Worm (Caenorhabditis elegans) whole organism, midembryonic: ENCODE measurements around the gene epic-3.
A peak's percentile ranks its signal among the peaks of the same experiment; 100 is the strongest.

Experiments used
- T22C8.4 ChIP-seq: fragments of 200-800 bp; sonication (Bioruptor generic); IDR thresholded peaks from 2 replicates; pipeline ENCODE4 v1.3.6; 2022; ENCODE audit warnings: missing genetic modification characterization, missing compliant biosample characterization
- cog-1 ChIP-seq: sonication (generic microtip); optimal IDR thresholded peaks from 2 replicates; lab custom pipeline; 2016; ENCODE audit warnings: missing genetic modification characterization, missing compliant biosample characterization
- flt-1 ChIP-seq: fragments of 200-800 bp; sonication (Bioruptor generic); IDR thresholded peaks from 2 replicates; pipeline ENCODE4 v1.3.6; 2022; ENCODE audit warnings: missing genetic modification characterization, missing compliant biosample characterization
- klf-2 ChIP-seq: fragments of 200-800 bp; sonication (Bioruptor generic); conservative IDR thresholded peaks from 2 replicates; pipeline ENCODE4 v1.3.6; 2022; ENCODE audit warnings: missing genetic modification reagents, missing genetic modification characterization, missing compliant biosample characterization
- med-1 ChIP-seq: sonication (generic microtip); optimal IDR thresholded peaks from 2 replicates; lab custom pipeline; 2017; ENCODE audit warnings: missing genetic modification characterization, mild to moderate bottlenecking, missing compliant biosample characterization, antibody characterized with exemption, missing genetic modification reagents; ENCODE audit not compliant: insufficient read depth
- ref-1 ChIP-seq: fragments of 200-800 bp; sonication (Bioruptor generic); conservative IDR thresholded peaks from 2 replicates; pipeline ENCODE4 v1.3.6; 2022; ENCODE audit warnings: missing genetic modification reagents, missing genetic modification characterization, missing compliant biosample characterization
- tab-1 ChIP-seq: fragments of 200-800 bp; sonication (Bioruptor generic); IDR thresholded peaks from 2 replicates; pipeline ENCODE4 v1.3.6; 2022; ENCODE audit warnings: missing genetic modification characterization, missing compliant biosample characterization
- ztf-23 ChIP-seq: fragments of 200-800 bp; sonication (Bioruptor generic); IDR thresholded peaks from 2 replicates; pipeline ENCODE4 v1.3.6; 2022; ENCODE audit warnings: missing genetic modification reagents, missing genetic modification characterization, missing compliant biosample characterization
- ztf-29 ChIP-seq: fragments of 200-800 bp; sonication (Bioruptor generic); IDR thresholded peaks from 2 replicates; pipeline ENCODE4 v1.3.6; 2022; ENCODE audit warnings: missing genetic modification reagents, missing genetic modification characterization, missing compliant biosample characterization

Gene epic-3

DNA sequence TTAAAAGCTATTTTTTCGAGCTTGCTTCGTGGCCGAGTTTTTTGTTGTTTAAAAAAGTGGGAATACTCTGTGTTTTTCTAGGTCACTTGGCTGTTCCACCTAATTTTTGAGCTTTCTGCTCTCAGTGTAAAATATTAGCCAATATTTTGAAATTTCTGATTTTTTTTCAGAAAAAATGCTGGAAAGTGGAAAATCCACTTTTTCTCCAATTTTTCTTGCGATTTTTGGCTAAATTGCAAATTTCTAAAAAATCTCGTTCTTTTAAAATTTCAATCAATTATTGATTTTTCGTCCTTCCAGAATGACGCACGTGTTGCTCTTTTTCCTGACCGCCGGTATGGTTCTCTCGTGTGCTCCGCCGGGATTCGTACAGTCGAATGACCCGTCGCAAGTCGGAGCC is 17.2 kb downstream of the epic-3 start, which contains the start of gene K08D12.4:
TSS of gene K08D12.4 (plus strand) at position 301 of the 400 bp plus-strand sequence.
- TF ChIP-seq T22C8.4 (peak; percentile 42; the same call in 1 of the 2 replicates), med-1 (GFP tag; lab: Kevin White, UChicago) (no peak), ztf-23 (GFP tag; lab: Robert Waterston, UW) (no peak)

- no peak for TF ChIP-seq ztf-29 (GFP tag; lab: Robert Waterston, UW)
- TF ChIP-seq klf-2 (GFP tag; lab: Robert Waterston, UW) = no peak
- TF ChIP-seq T22C8.4 = no peak
- TF ChIP-seq flt-1 (GFP tag; lab: Robert Waterston, UW) = no peak
- TF ChIP-seq tab-1 (GFP tag; lab: Robert Waterston, UW) = no peak
- TF ChIP-seq ztf-23 (GFP tag; lab: Robert Waterston, UW) = no peak
Observed at ce11 chrIV:1699599-1699998, 24.6 kb downstream of the epic-3 start, which contains the start of gene bus-2. Gene bus-2, plus strand, starts transcription at chrIV:1699899.

- TF ChIP-seq med-1 (GFP tag; lab: Kevin White, UChicago) (no peak), ref-1 (GFP tag; lab: Robert Waterston, UW) (no peak), ztf-23 (GFP tag; lab: Robert Waterston, UW) (no peak), klf-2 (GFP tag; lab: Robert Waterston, UW) (no peak), ztf-29 (GFP tag; lab: Robert Waterston, UW) (no peak), T22C8.4 (no peak), cog-1 (tag; lab: Kevin White, UChicago) (no peak), tab-1 (GFP tag; lab: Robert Waterston, UW) (no peak), flt-1 (GFP tag; lab: Robert Waterston, UW) (no peak)
Observed at ce11 chrIV:1691651-1692050, 32.5 kb downstream of the epic-3 start.

DNA sequence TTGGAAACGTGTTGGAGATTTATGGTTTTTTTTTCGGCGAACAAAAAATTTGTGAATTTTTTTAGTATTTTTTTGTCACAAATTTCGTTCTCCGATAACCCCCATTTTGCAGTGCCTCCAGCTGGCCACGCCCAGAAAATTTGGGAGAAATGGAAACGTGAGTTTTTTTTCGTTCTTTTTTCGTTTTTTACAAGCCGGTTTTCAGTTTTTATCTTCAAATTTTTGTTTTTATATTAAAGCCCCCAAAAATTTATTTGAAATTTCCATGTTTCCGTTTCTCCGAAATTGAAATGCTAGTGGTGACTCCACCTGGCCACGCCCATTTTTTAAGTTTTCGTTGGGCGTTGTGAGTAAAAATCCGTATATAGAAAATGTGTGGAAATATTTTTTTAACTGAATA is 37.0 kb downstream of the epic-3 start:
- TF ChIP-seq flt-1 (GFP tag; lab: Robert Waterston, UW) = peak; percentile 59; the same call in 1 of the 2 replicates
- TF ChIP-seq klf-2 (GFP tag; lab: Robert Waterston, UW) = 0 out of 2 replicates have a peak, but pooled peaks have one; percentile 40
- TF ChIP-seq ref-1 (GFP tag; lab: Robert Waterston, UW) = 0 out of 2 replicates have a peak, but pooled peaks have one; percentile 24
- no peak for TF ChIP-seq ztf-29 (GFP tag; lab: Robert Waterston, UW)
- no peak for TF ChIP-seq tab-1 (GFP tag; lab: Robert Waterston, UW)
- TF ChIP-seq cog-1 (tag; lab: Kevin White, UChicago) = no peak
- TF ChIP-seq T22C8.4 = no peak
- TF ChIP-seq med-1 (GFP tag; lab: Kevin White, UChicago) = no peak
- TF ChIP-seq ztf-23 (GFP tag; lab: Robert Waterston, UW) = peak; percentile 63; the same call in 1 of the 2 replicates

- TF ChIP-seq ztf-29 (GFP tag; lab: Robert Waterston, UW) (no peak), klf-2 (GFP tag; lab: Robert Waterston, UW) (no peak), ref-1 (GFP tag; lab: Robert Waterston, UW) (no peak), cog-1 (tag; lab: Kevin White, UChicago) (no peak), tab-1 (GFP tag; lab: Robert Waterston, UW) (no peak), ztf-23 (GFP tag; lab: Robert Waterston, UW) (no peak), flt-1 (GFP tag; lab: Robert Waterston, UW) (no peak), med-1 (GFP tag; lab: Kevin White, UChicago) (no peak), T22C8.4 (no peak)
Observed at ce11 chrIV:1682066-1682465, 42.1 kb downstream of the epic-3 start, which contains the start of gene Y41D4B.24. Gene Y41D4B.24, minus strand, starts transcription at chrIV:1682166.

- TF ChIP-seq tab-1 (GFP tag; lab: Robert Waterston, UW) (no peak), klf-2 (GFP tag; lab: Robert Waterston, UW) (no peak), T22C8.4 (no peak), ref-1 (GFP tag; lab: Robert Waterston, UW) (no peak), flt-1 (GFP tag; lab: Robert Waterston, UW) (no peak), cog-1 (tag; lab: Kevin White, UChicago) (no peak), ztf-23 (GFP tag; lab: Robert Waterston, UW) (no peak)
Observed at ce11 chrIV:1679227-1679626, 45.0 kb downstream of the epic-3 start.

DNA sequence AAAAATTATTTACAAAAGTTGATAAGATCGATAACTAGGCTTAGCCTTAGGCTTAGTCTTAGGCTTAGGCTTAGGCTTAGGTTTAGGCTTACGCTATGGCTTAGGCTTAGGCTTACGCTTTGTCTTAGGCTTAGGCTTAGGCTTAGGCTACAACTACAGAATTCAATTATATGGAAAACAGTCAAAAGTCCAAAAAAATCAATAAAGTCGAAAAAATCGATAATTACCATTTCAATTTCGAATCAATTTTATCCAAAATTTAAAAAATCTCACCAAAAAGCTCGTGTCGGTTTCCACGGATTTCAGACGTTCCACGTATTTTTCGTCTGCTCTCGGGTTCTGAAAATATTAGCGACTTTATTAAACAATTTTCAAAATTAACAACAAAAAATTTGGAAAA is 47.3 kb downstream of the epic-3 start:
- TF ChIP-seq ztf-23 (GFP tag; lab: Robert Waterston, UW) = no peak
- TF ChIP-seq T22C8.4 = no peak
- TF ChIP-seq med-1 (GFP tag; lab: Kevin White, UChicago) = no peak
- no peak for TF ChIP-seq tab-1 (GFP tag; lab: Robert Waterston, UW)
- TF ChIP-seq cog-1 (tag; lab: Kevin White, UChicago) = no peak
- no peak for TF ChIP-seq flt-1 (GFP tag; lab: Robert Waterston, UW)
- TF ChIP-seq ref-1 (GFP tag; lab: Robert Waterston, UW) = no peak
- TF ChIP-seq klf-2 (GFP tag; lab: Robert Waterston, UW) = no peak
- TF ChIP-seq ztf-29 (GFP tag; lab: Robert Waterston, UW) = no peak
